In genomic region chr3R:12722392-12722914, dm6 we compare ENCODE assay signal across 1 fruit fly cellular context.
A peak's percentile ranks its signal among the peaks of the same experiment; 100 is the strongest.
TF ChIP-seq lines count a peak whose summit lies in the region.

Men (minus strand) TSS chr3R:12722442.

TF ChIP-seq in whole organism, embryonic, 481 proteins besides CTCF, POLR2A, EP300 and RAD21 (continued from another document and continues in another):
- TF ChIP-seq lmd (GFP tag; IDR thresholded peaks at IDR 0.05; lab: Robert Waterston, UW): peak; percentile 52
- no peak for TF ChIP-seq Trl (optimal IDR thresholded peaks at IDR 0.05; lab: Kevin White, UChicago)
- no peak for TF ChIP-seq Trl (GFP tag; optimal IDR thresholded peaks at IDR 0.05; lab: Kevin White, UChicago)
- no peak for TF ChIP-seq pfk (GFP tag; optimal IDR thresholded peaks at IDR 0.05; lab: Kevin White, UChicago)
- peak; percentile 80 for TF ChIP-seq dysf (GFP tag; IDR thresholded peaks at IDR 0.05; lab: Robert Waterston, UW)
- TF ChIP-seq dpn (GFP tag; optimal IDR thresholded peaks at IDR 0.05; lab: Kevin White, UChicago): peak; percentile 2 to 48
- no peak for TF ChIP-seq CG10462 (GFP tag; optimal IDR thresholded peaks at IDR 0.05; lab: Kevin White, UChicago)
- peak; percentile 26 for TF ChIP-seq CG1602 (GFP tag; optimal IDR thresholded peaks at IDR 0.05; lab: Kevin White, UChicago)
- TF ChIP-seq phol (tag; optimal IDR thresholded peaks at IDR 0.05; lab: Kevin White, UChicago): peak; percentile 73
- TF ChIP-seq Doc3 (GFP tag; IDR thresholded peaks at IDR 0.05; lab: Robert Waterston, UW; ENCODE audit: partially characterized antibody): no peak
- no peak for TF ChIP-seq wek (GFP tag; optimal IDR thresholded peaks at IDR 0.05; lab: Kevin White, UChicago)
- TF ChIP-seq mld (GFP tag; IDR thresholded peaks at IDR 0.05; lab: Robert Waterston, UW; ENCODE audit: partially characterized antibody): no peak
- peak; percentile 7; the same call in 1 of the 2 replicates for TF ChIP-seq Adf1 (GFP tag; IDR thresholded peaks at IDR 0.05; lab: Robert Waterston, UW)
- 0 out of 2 replicates have a peak, but pooled peaks have one; percentile 8 for TF ChIP-seq CG11696 (GFP tag; IDR thresholded peaks at IDR 0.05; lab: Robert Waterston, UW)
- no peak for TF ChIP-seq Tbp (GFP tag; optimal IDR thresholded peaks at IDR 0.05; lab: Kevin White, UChicago)
- TF ChIP-seq CG6683 (GFP tag; optimal IDR thresholded peaks at IDR 0.05; lab: Kevin White, UChicago): peak; percentile 18
- TF ChIP-seq CG13287 (GFP tag; IDR thresholded peaks at IDR 0.05; lab: Robert Waterston, UW; ENCODE audit: partially characterized antibody): no peak
- no peak for TF ChIP-seq CG18011 (GFP tag; optimal IDR thresholded peaks at IDR 0.05; lab: Kevin White, UChicago)
- no peak for TF ChIP-seq h (optimal IDR thresholded peaks at IDR 0.05; lab: Kevin White, UChicago)
- peak; percentile 16 for TF ChIP-seq kah (GFP tag; optimal IDR thresholded peaks at IDR 0.05; lab: Kevin White, UChicago)
- no peak for TF ChIP-seq NC2β (GFP tag; optimal IDR thresholded peaks at IDR 0.05; lab: Kevin White, UChicago)
- peak; percentile 75 for TF ChIP-seq unpg (GFP tag; optimal IDR thresholded peaks at IDR 0.05; lab: Kevin White, UChicago)
- no peak for TF ChIP-seq Opbp (GFP tag; IDR thresholded peaks at IDR 0.05; lab: Robert Waterston, UW; ENCODE audit: partially characterized antibody)
- peak; percentile 37; the same call in 1 of the 2 replicates for TF ChIP-seq ap (GFP tag; IDR thresholded peaks at IDR 0.05; lab: Robert Waterston, UW)
- no peak for TF ChIP-seq CG1233 (GFP tag; optimal IDR thresholded peaks at IDR 0.05; lab: Kevin White, UChicago)
- peak; percentile 65; the same call in 1 of the 2 replicates for TF ChIP-seq Drgx (GFP tag; IDR thresholded peaks at IDR 0.05; lab: Robert Waterston, UW)
- no peak for TF ChIP-seq Lim3 (GFP tag; IDR thresholded peaks at IDR 0.05; lab: Robert Waterston, UW)
- no peak for TF ChIP-seq hkb (optimal IDR thresholded peaks at IDR 0.05; lab: Kevin White, UChicago)
- TF ChIP-seq hkb (GFP tag; IDR thresholded peaks at IDR 0.05; lab: Robert Waterston, UW): peak; percentile 45; the same call in 1 of the 2 replicates
- no peak for TF ChIP-seq bigmax (GFP tag; optimal IDR thresholded peaks at IDR 0.05; lab: Kevin White, UChicago)
- TF ChIP-seq CG11560 (tag; IDR thresholded peaks at IDR 0.05; lab: Robert Waterston, UW): no peak
- no peak for TF ChIP-seq p53 (GFP tag; optimal IDR thresholded peaks at IDR 0.05; lab: Kevin White, UChicago)
- TF ChIP-seq Antp (GFP tag; optimal IDR thresholded peaks at IDR 0.05; lab: Kevin White, UChicago): no peak
- TF ChIP-seq CG10654 (GFP tag; optimal IDR thresholded peaks at IDR 0.05; lab: Kevin White, UChicago): peak; percentile 22
- TF ChIP-seq Sry-δ (GFP tag; optimal IDR thresholded peaks at IDR 0.05; lab: Kevin White, UChicago): no peak
- no peak for TF ChIP-seq rib (GFP tag; IDR thresholded peaks at IDR 0.05; lab: Robert Waterston, UW)
- TF ChIP-seq luna (GFP tag; optimal IDR thresholded peaks at IDR 0.05; lab: Kevin White, UChicago): no peak
- peak; percentile 49 for TF ChIP-seq ssp (GFP tag; IDR thresholded peaks at IDR 0.05; lab: Robert Waterston, UW)
- no peak for TF ChIP-seq Neu2 (GFP tag; optimal IDR thresholded peaks at IDR 0.05; lab: Kevin White, UChicago; ENCODE audit: borderline replicate concordance)
- TF ChIP-seq CG14014 (GFP tag; IDR thresholded peaks at IDR 0.05; lab: Robert Waterston, UW): peak; percentile 59; the same call in 1 of the 2 replicates
- peak; percentile 27 for TF ChIP-seq NfI (GFP tag; optimal IDR thresholded peaks at IDR 0.05; lab: Kevin White, UChicago)
- TF ChIP-seq abd-A (tag; optimal IDR thresholded peaks at IDR 0.05; lab: Kevin White, UChicago): no peak
- TF ChIP-seq CG6689 (GFP tag; IDR thresholded peaks at IDR 0.05; lab: Robert Waterston, UW): peak; percentile 54
- TF ChIP-seq CG12219 (GFP tag; optimal IDR thresholded peaks at IDR 0.05; lab: Kevin White, UChicago): no peak
- peak; percentile 82 for TF ChIP-seq CG7839 (tag; optimal IDR thresholded peaks at IDR 0.05; lab: Kevin White, UChicago)
- TF ChIP-seq CG6254 (GFP tag; optimal IDR thresholded peaks at IDR 0.05; lab: Kevin White, UChicago): no peak
- TF ChIP-seq CG34224 (GFP tag; IDR thresholded peaks at IDR 0.05; lab: Robert Waterston, UW; ENCODE audit: partially characterized antibody): no peak
- 0 out of 2 replicates have a peak, but pooled peaks have one; percentile 16 for TF ChIP-seq gsb (GFP tag; IDR thresholded peaks at IDR 0.05; lab: Robert Waterston, UW)
- TF ChIP-seq btn (GFP tag; optimal IDR thresholded peaks at IDR 0.05; lab: Kevin White, UChicago): no peak
- TF ChIP-seq crp (GFP tag; optimal IDR thresholded peaks at IDR 0.05; lab: Kevin White, UChicago): no peak
- no peak for TF ChIP-seq prd (optimal IDR thresholded peaks at IDR 0.05; lab: Kevin White, UChicago)
- peak; percentile 48; the same call in 1 of the 3 replicates for TF ChIP-seq prd (GFP tag; IDR thresholded peaks at IDR 0.05; lab: Robert Waterston, UW)
- TF ChIP-seq trh (GFP tag; optimal IDR thresholded peaks at IDR 0.05; lab: Kevin White, UChicago): no peak
- peak; percentile 17 for TF ChIP-seq dmrt11E (tag; optimal IDR thresholded peaks at IDR 0.05; lab: Kevin White, UChicago)
- peak; percentile 41 for TF ChIP-seq CG12942 (GFP tag; optimal IDR thresholded peaks at IDR 0.05; lab: Kevin White, UChicago)
- TF ChIP-seq CG6654 (GFP tag; optimal IDR thresholded peaks at IDR 0.05; lab: Kevin White, UChicago): no peak
- TF ChIP-seq Mrtf (GFP tag; IDR thresholded peaks at IDR 0.05; lab: Robert Waterston, UW): 0 out of 3 replicates have a peak, but pooled peaks have one; percentile 20
- no peak for TF ChIP-seq CG7786 (GFP tag; optimal IDR thresholded peaks at IDR 0.05; lab: Kevin White, UChicago)
- no peak for TF ChIP-seq CG5245 (GFP tag; optimal IDR thresholded peaks at IDR 0.05; lab: Kevin White, UChicago)
- peak; percentile 73 for TF ChIP-seq CG2712 (tag; optimal IDR thresholded peaks at IDR 0.05; lab: Kevin White, UChicago)
- TF ChIP-seq zen2 (GFP tag; IDR thresholded peaks at IDR 0.05; lab: Robert Waterston, UW; ENCODE audit: partially characterized antibody): no peak
- TF ChIP-seq CG3838 (GFP tag; optimal IDR thresholded peaks at IDR 0.05; lab: Kevin White, UChicago): no peak
- no peak for TF ChIP-seq Poxn (GFP tag; IDR thresholded peaks at IDR 0.05; lab: Robert Waterston, UW)
- TF ChIP-seq HLH54F (GFP tag; optimal IDR thresholded peaks at IDR 0.05; lab: Kevin White, UChicago): no peak
- peak; percentile 40 for TF ChIP-seq caup (GFP tag; optimal IDR thresholded peaks at IDR 0.05; lab: Kevin White, UChicago; ENCODE audit: severe bottlenecking)
- peak; percentile 54 for TF ChIP-seq CG9437 (GFP tag; optimal IDR thresholded peaks at IDR 0.05; lab: Kevin White, UChicago)
- peak; percentile 57 for TF ChIP-seq CG32767 (GFP tag; IDR thresholded peaks at IDR 0.05; lab: Robert Waterston, UW)
- no peak for TF ChIP-seq H2.0 (GFP tag; IDR thresholded peaks at IDR 0.05; lab: Robert Waterston, UW)
- no peak for TF ChIP-seq cad (GFP tag; optimal IDR thresholded peaks at IDR 0.05; lab: Kevin White, UChicago)
- peak; percentile 61 for TF ChIP-seq Blimp-1 (GFP tag; optimal IDR thresholded peaks at IDR 0.05; lab: Kevin White, UChicago)
- TF ChIP-seq CG11504 (tag; optimal IDR thresholded peaks at IDR 0.05; lab: Kevin White, UChicago): peak; percentile 85
- TF ChIP-seq CG9817 (tag; optimal IDR thresholded peaks at IDR 0.05; lab: Kevin White, UChicago): peak; percentile 62
- no peak for TF ChIP-seq MBD-R2 (GFP tag; IDR thresholded peaks at IDR 0.05; lab: Robert Waterston, UW)
- TF ChIP-seq Dad (GFP tag; optimal IDR thresholded peaks at IDR 0.05; lab: Kevin White, UChicago): no peak
- TF ChIP-seq cwo (GFP tag; optimal IDR thresholded peaks at IDR 0.05; lab: Kevin White, UChicago): peak; percentile 73
- no peak for TF ChIP-seq CG3163 (GFP tag; optimal IDR thresholded peaks at IDR 0.05; lab: Kevin White, UChicago)
- TF ChIP-seq CG10147 (GFP tag; optimal IDR thresholded peaks at IDR 0.05; lab: Kevin White, UChicago): peak; percentile 53
- no peak for TF ChIP-seq CG11723 (GFP tag; optimal IDR thresholded peaks at IDR 0.05; lab: Kevin White, UChicago)
- no peak for TF ChIP-seq schlank (tag; optimal IDR thresholded peaks at IDR 0.05; lab: Kevin White, UChicago)
- no peak for TF ChIP-seq cg (GFP tag; optimal IDR thresholded peaks at IDR 0.05; lab: Kevin White, UChicago)
- TF ChIP-seq sima (GFP tag; optimal IDR thresholded peaks at IDR 0.05; lab: Kevin White, UChicago): no peak
- peak; percentile 67; the same call in 1 of the 3 replicates for TF ChIP-seq CG11695 (GFP tag; IDR thresholded peaks at IDR 0.05; lab: Robert Waterston, UW)
- no peak for TF ChIP-seq jing (GFP tag; optimal IDR thresholded peaks at IDR 0.05; lab: Kevin White, UChicago)
- TF ChIP-seq Dbx (GFP tag; IDR thresholded peaks at IDR 0.05; lab: Robert Waterston, UW): no peak
- TF ChIP-seq CG33557 (GFP tag; optimal IDR thresholded peaks at IDR 0.05; lab: Kevin White, UChicago): peak; percentile 31
- TF ChIP-seq CG11456 (GFP tag; IDR thresholded peaks at IDR 0.05; lab: Robert Waterston, UW): 0 out of 3 replicates have a peak, but pooled peaks have one; percentile 20
- TF ChIP-seq Doc2 (GFP tag; IDR thresholded peaks at IDR 0.05; lab: Robert Waterston, UW): no peak
- TF ChIP-seq CG17186 (GFP tag; optimal IDR thresholded peaks at IDR 0.05; lab: Kevin White, UChicago): no peak
- TF ChIP-seq CG31224 (GFP tag; IDR thresholded peaks at IDR 0.05; lab: Robert Waterston, UW): no peak
- peak; percentile 43 for TF ChIP-seq Deaf1 (tag; optimal IDR thresholded peaks at IDR 0.05; lab: Kevin White, UChicago)
- TF ChIP-seq D19B (GFP tag; optimal IDR thresholded peaks at IDR 0.05; lab: Kevin White, UChicago): no peak
- TF ChIP-seq da (GFP tag; optimal IDR thresholded peaks at IDR 0.05; lab: Kevin White, UChicago): no peak
- peak; percentile 33 for TF ChIP-seq Asciz (GFP tag; optimal IDR thresholded peaks at IDR 0.05; lab: Kevin White, UChicago)
- TF ChIP-seq ftz-f1 (GFP tag; optimal IDR thresholded peaks at IDR 0.05; lab: Kevin White, UChicago): no peak
- TF ChIP-seq Hr39 (optimal IDR thresholded peaks at IDR 0.05; lab: Kevin White, UChicago): no peak
- no peak for TF ChIP-seq nerfin-2 (GFP tag; IDR thresholded peaks at IDR 0.05; lab: Robert Waterston, UW; ENCODE audit: partially characterized antibody)
- TF ChIP-seq otp (GFP tag; IDR thresholded peaks at IDR 0.05; lab: Robert Waterston, UW): 0 out of 3 replicates have a peak, but pooled peaks have one; percentile 9
- TF ChIP-seq CG12236 (GFP tag; optimal IDR thresholded peaks at IDR 0.05; lab: Kevin White, UChicago): no peak
- no peak for TF ChIP-seq mam (GFP tag; optimal IDR thresholded peaks at IDR 0.05; lab: Kevin White, UChicago)
- peak; percentile 24 for TF ChIP-seq tap (tag; optimal IDR thresholded peaks at IDR 0.05; lab: Kevin White, UChicago)
- no peak for TF ChIP-seq corto (GFP tag; optimal IDR thresholded peaks at IDR 0.05; lab: Kevin White, UChicago)
- peak; percentile 63 for TF ChIP-seq CG14441 (GFP tag; IDR thresholded peaks at IDR 0.05; lab: Robert Waterston, UW)
- TF ChIP-seq Sin3A (optimal IDR thresholded peaks at IDR 0.05; lab: Kevin White, UChicago): no peak
- TF ChIP-seq hth (optimal IDR thresholded peaks at IDR 0.05; lab: Kevin White, UChicago): no peak
- no peak for TF ChIP-seq CG17802 (tag; optimal IDR thresholded peaks at IDR 0.05; lab: Kevin White, UChicago)
- TF ChIP-seq gcm2 (GFP tag; optimal IDR thresholded peaks at IDR 0.05; lab: Kevin White, UChicago): no peak
- TF ChIP-seq CG14667 (GFP tag; IDR thresholded peaks at IDR 0.05; lab: Robert Waterston, UW): no peak
- peak; percentile 39 for TF ChIP-seq HHEX (GFP tag; optimal IDR thresholded peaks at IDR 0.05; lab: Kevin White, UChicago)
- TF ChIP-seq Nf-YC (tag; optimal IDR thresholded peaks at IDR 0.05; lab: Kevin White, UChicago): peak; percentile 68
- peak; percentile 70 for TF ChIP-seq CG12659 (GFP tag; optimal IDR thresholded peaks at IDR 0.05; lab: Kevin White, UChicago)
- TF ChIP-seq her (GFP tag; optimal IDR thresholded peaks at IDR 0.05; lab: Kevin White, UChicago): no peak
- TF ChIP-seq CG6272 (GFP tag; IDR thresholded peaks at IDR 0.05; lab: Robert Waterston, UW): no peak
- peak; percentile 15 for TF ChIP-seq CG12299 (tag; optimal IDR thresholded peaks at IDR 0.05; lab: Kevin White, UChicago)
- no peak for TF ChIP-seq CG4707 (GFP tag; optimal IDR thresholded peaks at IDR 0.05; lab: Kevin White, UChicago)
- TF ChIP-seq ttk (GFP tag; IDR thresholded peaks at IDR 0.05; lab: Robert Waterston, UW): no peak
- no peak for TF ChIP-seq CG7928 (GFP tag; optimal IDR thresholded peaks at IDR 0.05; lab: Kevin White, UChicago)
- no peak; the same call in 2 of the 3 replicates for TF ChIP-seq gce (GFP tag; IDR thresholded peaks at IDR 0.05; lab: Robert Waterston, UW)
- TF ChIP-seq salm (tag; optimal IDR thresholded peaks at IDR 0.05; lab: Kevin White, UChicago): peak; percentile 49
- TF ChIP-seq chinmo (GFP tag; IDR thresholded peaks at IDR 0.05; lab: Robert Waterston, UW; ENCODE audit: partially characterized antibody): no peak
- peak; percentile 78 for TF ChIP-seq CoRest (tag; optimal IDR thresholded peaks at IDR 0.05; lab: Kevin White, UChicago)
- TF ChIP-seq vvl (GFP tag; IDR thresholded peaks at IDR 0.05; lab: Robert Waterston, UW): peak; percentile 72
- TF ChIP-seq ash1 (GFP tag; optimal IDR thresholded peaks at IDR 0.05; lab: Kevin White, UChicago): no peak
- peak; percentile 91 for TF ChIP-seq grau (tag; optimal IDR thresholded peaks at IDR 0.05; lab: Kevin White, UChicago)
- TF ChIP-seq sens-2 (GFP tag; IDR thresholded peaks at IDR 0.05; lab: Robert Waterston, UW): no peak
- no peak for TF ChIP-seq pita (GFP tag; optimal IDR thresholded peaks at IDR 0.05; lab: Kevin White, UChicago)
- no peak for TF ChIP-seq GATAe (GFP tag; conservative IDR thresholded peaks at IDR 0.05; lab: Robert Waterston, UW)
- no peak for TF ChIP-seq psq (GFP tag; optimal IDR thresholded peaks at IDR 0.05; lab: Kevin White, UChicago)
- TF ChIP-seq CG17361 (GFP tag; IDR thresholded peaks at IDR 0.05; lab: Robert Waterston, UW): peak; percentile 81
- TF ChIP-seq twi (tag; optimal IDR thresholded peaks at IDR 0.05; lab: Kevin White, UChicago): peak; percentile 34
- TF ChIP-seq CG1529 (GFP tag; optimal IDR thresholded peaks at IDR 0.05; lab: Kevin White, UChicago): peak; percentile 25
- TF ChIP-seq CG30020 (tag; optimal IDR thresholded peaks at IDR 0.05; lab: Kevin White, UChicago): peak; percentile 40
- no peak for TF ChIP-seq pan (optimal IDR thresholded peaks at IDR 0.05; lab: Kevin White, UChicago)
- peak in 1 of 2 experiments; percentile 64 for TF ChIP-seq pan (GFP tag; optimal IDR thresholded peaks at IDR 0.05 in 1 of 2, IDR thresholded peaks at IDR 0.05 in 1 of 2)
